Worm (Caenorhabditis elegans) whole organism, young adult: ENCODE results near the gene T16G1.13.
A peak's percentile ranks its signal among the peaks of the same experiment; 100 is the strongest.

Experiments
- B0019.2 ChIP-seq: fragments of 200-800 bp; sonication (Bioruptor generic); conservative IDR thresholded peaks from 2 replicates; pipeline ENCODE4 v1.3.6; 2022; ENCODE audit warnings: missing genetic modification reagents, missing genetic modification characterization, missing compliant biosample characterization
- B0336.3 ChIP-seq: fragments of 200-800 bp; sonication (Bioruptor generic); IDR thresholded peaks from 2 replicates; pipeline ENCODE4 v1.3.6; 2022; ENCODE audit warnings: missing genetic modification characterization, missing compliant biosample characterization
- F37B4.10 ChIP-seq: fragments of 200-800 bp; sonication (Bioruptor generic); IDR thresholded peaks from 2 replicates; pipeline ENCODE4 v1.3.6; 2022; ENCODE audit warnings: missing genetic modification characterization, missing compliant biosample characterization
- Y53G8AR.9 ChIP-seq: fragments of 200-800 bp; sonication (Bioruptor generic); conservative IDR thresholded peaks from 2 replicates; pipeline ENCODE4 v1.3.6; 2022; ENCODE audit warnings: missing genetic modification reagents, missing genetic modification characterization, missing compliant biosample characterization
- Y56A3A.18 ChIP-seq: fragments of 200-800 bp; sonication (Bioruptor generic); IDR thresholded peaks from 2 replicates; pipeline ENCODE4 v1.3.6; 2022; ENCODE audit warnings: missing genetic modification reagents, missing genetic modification characterization, missing compliant biosample characterization
- Y67H2A.10 ChIP-seq: fragments of 200-800 bp; sonication (Bioruptor generic); conservative IDR thresholded peaks from 2 replicates; pipeline ENCODE4 v1.3.6; 2022; ENCODE audit warnings: missing genetic modification reagents, missing genetic modification characterization, missing compliant biosample characterization
- ama-1 ChIP-seq, 3 experiments: fragments of 150-350 bp in 1 of 3; sonication (generic microtip) in 2 of 3; optimal IDR thresholded peaks; 2 replicates each; lab custom pipeline; 2014 to 2018; ENCODE audit warnings: missing biosample characterization in 2 of 3, missing genetic modification characterization in 2 of 3, missing genetic modification reagents in 2 of 3
- athp-1 ChIP-seq: sonication (generic microtip); optimal IDR thresholded peaks from 2 replicates; lab custom pipeline; 2017; ENCODE audit warnings: mild to moderate bottlenecking, missing genetic modification characterization, missing compliant biosample characterization
- cebp-1 ChIP-seq, 2 experiments: fragments of 200-800 bp in 1 of 2; sonication (Bioruptor generic) in 1 of 2; sonication (generic microtip) in 1 of 2; IDR thresholded peaks in 1 of 2; optimal IDR thresholded peaks in 1 of 2; 2 replicates each; pipeline versions ENCODE4 v1.3.6 to Lab custom; 2017 to 2022; ENCODE audit warnings: missing compliant biosample characterization in 2 of 2, missing genetic modification characterization in 2 of 2, mild to moderate bottlenecking in 1 of 2, missing genetic modification reagents in 1 of 2, moderate library complexity in 1 of 2
- cebp-2 ChIP-seq: fragments of 200-800 bp; sonication (Bioruptor generic); IDR thresholded peaks from 2 replicates; pipeline ENCODE4 v1.3.6; 2022; ENCODE audit warnings: missing genetic modification characterization, missing compliant biosample characterization
- ceh-27 ChIP-seq: fragments of 200-800 bp; sonication (Bioruptor generic); optimal IDR thresholded peaks from 2 replicates; lab custom pipeline; 2018; ENCODE audit warnings: mild to moderate bottlenecking, missing genetic modification characterization, moderate library complexity, missing compliant biosample characterization
- dox-1 ChIP-seq: fragments of 200-800 bp; sonication (Bioruptor generic); IDR thresholded peaks from 2 replicates; pipeline ENCODE4 v1.3.6; 2022; ENCODE audit warnings: missing genetic modification reagents, missing genetic modification characterization, missing compliant biosample characterization
- dpff-1 ChIP-seq: sonication (generic microtip); optimal IDR thresholded peaks from 2 replicates; lab custom pipeline; 2017; ENCODE audit warnings: mild to moderate bottlenecking, missing genetic modification characterization, missing compliant biosample characterization
- dpl-1 ChIP-seq: fragments of 150-350 bp; optimal IDR thresholded peaks from 2 replicates; lab custom pipeline; 2014; ENCODE audit warnings: missing biosample characterization, missing genetic modification reagents, missing genetic modification characterization
- egl-44 ChIP-seq: fragments of 200-800 bp; sonication (Bioruptor generic); IDR thresholded peaks from 2 replicates; pipeline ENCODE4 v1.3.6; 2022; ENCODE audit warnings: missing genetic modification reagents, missing genetic modification characterization, missing compliant biosample characterization
- gei-17 ChIP-seq: fragments of 200-800 bp; sonication (Bioruptor generic); optimal IDR thresholded peaks from 2 replicates; lab custom pipeline; 2018; ENCODE audit warnings: mild to moderate bottlenecking, missing genetic modification characterization, missing compliant biosample characterization
- him-1 ChIP-seq: sonication (generic microtip); optimal IDR thresholded peaks from 2 replicates; lab custom pipeline; 2016; ENCODE audit warnings: missing genotype, missing genetic modification reagents, missing genetic modification characterization, missing compliant biosample characterization
- hmg-1.2 ChIP-seq: fragments of 200-800 bp; sonication (Bioruptor generic); IDR thresholded peaks from 2 replicates; pipeline ENCODE4 v1.3.6; 2022; ENCODE audit warnings: missing genetic modification reagents, missing genetic modification characterization, missing compliant biosample characterization
- hmg-20 ChIP-seq: fragments of 200-800 bp; sonication (Bioruptor generic); IDR thresholded peaks from 2 replicates; pipeline ENCODE4 v1.3.6; 2022; ENCODE audit warnings: missing genetic modification reagents, missing genetic modification characterization, missing compliant biosample characterization
- hsf-1 ChIP-seq: fragments of 200-800 bp; sonication (Bioruptor generic); IDR thresholded peaks from 2 replicates; pipeline ENCODE4 v1.3.6; 2022; ENCODE audit warnings: missing genetic modification reagents, missing genetic modification characterization, missing compliant biosample characterization
- let-607 ChIP-seq, 2 experiments: fragments of 200-800 bp in 1 of 2; sonication (Bioruptor generic) in 1 of 2; sonication (generic microtip) in 1 of 2; optimal IDR thresholded peaks; 2 replicates each; lab custom pipeline; 2016 to 2018; ENCODE audit warnings: mild to moderate bottlenecking in 2 of 2, missing compliant biosample characterization in 2 of 2, missing genetic modification characterization in 2 of 2, moderate library complexity in 2 of 2, missing genotype in 1 of 2
- mcd-1 ChIP-seq: fragments of 200-800 bp; sonication (Bioruptor generic); IDR thresholded peaks from 2 replicates; pipeline ENCODE4 v1.3.6; 2022; ENCODE audit warnings: missing genetic modification reagents, missing genetic modification characterization, missing compliant biosample characterization
- nhr-80 ChIP-seq: sonication (generic microtip); optimal IDR thresholded peaks from 2 replicates; lab custom pipeline; 2016; ENCODE audit warnings: missing genetic modification characterization, missing compliant biosample characterization
- snpc-4 ChIP-seq, 5 experiments: fragments of 150-350 bp in 1 of 5; sonication (generic microtip) in 4 of 5; optimal IDR thresholded peaks; 2 replicates each; lab custom pipeline; 2014 to 2018; ENCODE audit warnings: missing genetic modification characterization in 5 of 5, missing biosample characterization in 3 of 5, antibody characterized with exemption in 2 of 5, mild to moderate bottlenecking in 2 of 5, missing compliant biosample characterization in 2 of 5, missing genotype in 2 of 5, moderate library complexity in 2 of 5, missing genetic modification reagents in 1 of 5
- sptf-2 ChIP-seq: fragments of 200-800 bp; sonication (Bioruptor generic); optimal IDR thresholded peaks from 2 replicates; lab custom pipeline; 2018; ENCODE audit warnings: mild to moderate bottlenecking, missing genetic modification characterization, missing compliant biosample characterization
- tbp1 ChIP-seq: fragments of 200-800 bp; sonication (Bioruptor generic); optimal IDR thresholded peaks from 2 replicates; lab custom pipeline; 2018; ENCODE audit warnings: mild to moderate bottlenecking, missing genetic modification characterization, missing compliant biosample characterization
- unc-62 ChIP-seq: fragments of 150-350 bp; optimal IDR thresholded peaks from 2 replicates; lab custom pipeline; 2014; ENCODE audit warnings: missing biosample characterization, missing genetic modification reagents, missing genetic modification characterization
- ztf-28 ChIP-seq: fragments of 200-800 bp; sonication (Bioruptor generic); IDR thresholded peaks from 2 replicates; pipeline ENCODE4 v1.3.6; 2022; ENCODE audit warnings: missing genetic modification reagents, missing genetic modification characterization, missing compliant biosample characterization

The T16G1.13 gene

ce11 chrV:12907436-12907835, 42.3 kb upstream of the T16G1.13 start:
- no peak for TF ChIP-seq cebp-2 (GFP tag; lab: Robert Waterston, UW)
- TF ChIP-seq Y67H2A.10 (GFP tag; lab: Robert Waterston, UW): no peak
- TF ChIP-seq B0019.2 (GFP tag; lab: Robert Waterston, UW): no peak
- no peak for TF ChIP-seq F37B4.10
- TF ChIP-seq gei-17 (GFP tag; lab: Kevin White, UChicago): no peak
- TF ChIP-seq ama-1 (optimal IDR thresholded peaks at IDR 0.05; lab: Kevin White, UChicago): no peak
- TF ChIP-seq ama-1 (GFP tag; optimal IDR thresholded peaks at IDR 0.05; lab: Kevin White, UChicago): no peak
- no peak for TF ChIP-seq egl-44 (GFP tag; lab: Robert Waterston, UW)
- TF ChIP-seq dpl-1 (GFP tag; lab: Kevin White, UChicago): no peak

- TF ChIP-seq let-607 (tag; optimal IDR thresholded peaks at IDR 0.05; lab: Kevin White, UChicago) (peak in 1 of 2 experiments; percentile 37), ztf-28 (GFP tag; lab: Robert Waterston, UW) (no peak), Y53G8AR.9 (GFP tag; lab: Robert Waterston, UW) (no peak), ceh-27 (no peak), ama-1 (optimal IDR thresholded peaks at IDR 0.05; lab: Kevin White, UChicago) (no peak), ama-1 (GFP tag; optimal IDR thresholded peaks at IDR 0.05; lab: Kevin White, UChicago) (no peak), B0336.3 (GFP tag; lab: Robert Waterston, UW) (no peak), Y56A3A.18 (GFP tag; lab: Robert Waterston, UW) (no peak), cebp-1 (GFP tag; IDR thresholded peaks at IDR 0.05; lab: Robert Waterston, UW) (no peak), cebp-1 (tag; optimal IDR thresholded peaks at IDR 0.05; lab: Kevin White, UChicago) (no peak), mcd-1 (GFP tag; lab: Robert Waterston, UW) (no peak), him-1 (tag; lab: Kevin White, UChicago) (no peak), unc-62 (no peak), tbp1 (GFP tag; lab: Kevin White, UChicago) (no peak), nhr-80 (peak; percentile 56)
Observed at ce11 chrV:12908614-12909013, 41.1 kb upstream of the T16G1.13 start.

- TF ChIP-seq let-607 (tag; optimal IDR thresholded peaks at IDR 0.05; lab: Kevin White, UChicago) (peak in 1 of 2 experiments; percentile 21), tbp1 (GFP tag; lab: Kevin White, UChicago) (peak; percentile 14), hmg-1.2 (peak; percentile 20; the same call in 1 of the 2 replicates), athp-1 (tag; lab: Kevin White, UChicago) (no peak), hsf-1 (no peak), hmg-20 (GFP tag; lab: Robert Waterston, UW) (no peak), dox-1 (GFP tag; lab: Robert Waterston, UW) (no peak), nhr-80 (peak; percentile 56)
Observed at ce11 chrV:12909544-12910157, 40.1 kb upstream of the T16G1.13 start, which contains the start of gene nid-1. Gene nid-1, plus strand, starts transcription at chrV:12910107.

ce11 chrV:12919705-12920104, 30.0 kb upstream of the T16G1.13 start, which contains the start of gene lipl-1:
Gene lipl-1, plus strand, starts transcription at chrV:12919986.
- TF ChIP-seq sptf-2 (GFP tag; lab: Kevin White, UChicago) (no peak), nhr-80 (peak; percentile 35)

ce11 chrV:12921680-12922079, 28.0 kb upstream of the T16G1.13 start:
- TF ChIP-seq nhr-80 (peak; percentile 80), Y53G8AR.9 (GFP tag; lab: Robert Waterston, UW) (no peak), cebp-1 (GFP tag; IDR thresholded peaks at IDR 0.05; lab: Robert Waterston, UW) (peak; percentile 52; the same call in 1 of the 2 replicates), cebp-1 (tag; optimal IDR thresholded peaks at IDR 0.05; lab: Kevin White, UChicago) (peak; percentile 63)

- no peak for TF ChIP-seq dpff-1 (tag; lab: Kevin White, UChicago)
- TF ChIP-seq snpc-4 (GFP tag; optimal IDR thresholded peaks at IDR 0.05; lab: Kevin White, UChicago): no peak
- no peak for TF ChIP-seq snpc-4 (tag; optimal IDR thresholded peaks at IDR 0.05; lab: Kevin White, UChicago)
Observed at ce11 chrV:12922308-12922707, 27.4 kb upstream of the T16G1.13 start, which contains the start of gene dhrs-4. Gene dhrs-4, plus strand, starts transcription at chrV:12922608.
